Worm (Caenorhabditis elegans) whole organism, midembryonic: Measurements from ENCODE around the gene srw-143.
"Not testable (repeated sequence)": the region's sequence is repeated elsewhere in the genome, so short reads cannot be mapped to it uniquely, and the experiment has no call there.

Experiments used
- T22C8.4 ChIP-seq: fragments of 200-800 bp; sonication (Bioruptor generic); IDR thresholded peaks from 2 replicates; pipeline ENCODE4 v1.3.6; 2022; ENCODE audit warnings: missing genetic modification characterization, missing compliant biosample characterization
- cog-1 ChIP-seq: sonication (generic microtip); optimal IDR thresholded peaks from 2 replicates; lab custom pipeline; 2016; ENCODE audit warnings: missing genetic modification characterization, missing compliant biosample characterization
- flt-1 ChIP-seq: fragments of 200-800 bp; sonication (Bioruptor generic); IDR thresholded peaks from 2 replicates; pipeline ENCODE4 v1.3.6; 2022; ENCODE audit warnings: missing genetic modification characterization, missing compliant biosample characterization
- klf-2 ChIP-seq: fragments of 200-800 bp; sonication (Bioruptor generic); conservative IDR thresholded peaks from 2 replicates; pipeline ENCODE4 v1.3.6; 2022; ENCODE audit warnings: missing genetic modification reagents, missing genetic modification characterization, missing compliant biosample characterization
- med-1 ChIP-seq: sonication (generic microtip); optimal IDR thresholded peaks from 2 replicates; lab custom pipeline; 2017; ENCODE audit warnings: missing genetic modification characterization, mild to moderate bottlenecking, missing compliant biosample characterization, antibody characterized with exemption, missing genetic modification reagents; ENCODE audit not compliant: insufficient read depth
- ref-1 ChIP-seq: fragments of 200-800 bp; sonication (Bioruptor generic); conservative IDR thresholded peaks from 2 replicates; pipeline ENCODE4 v1.3.6; 2022; ENCODE audit warnings: missing genetic modification reagents, missing genetic modification characterization, missing compliant biosample characterization
- tab-1 ChIP-seq: fragments of 200-800 bp; sonication (Bioruptor generic); IDR thresholded peaks from 2 replicates; pipeline ENCODE4 v1.3.6; 2022; ENCODE audit warnings: missing genetic modification characterization, missing compliant biosample characterization
- ztf-23 ChIP-seq: fragments of 200-800 bp; sonication (Bioruptor generic); IDR thresholded peaks from 2 replicates; pipeline ENCODE4 v1.3.6; 2022; ENCODE audit warnings: missing genetic modification reagents, missing genetic modification characterization, missing compliant biosample characterization
- ztf-29 ChIP-seq: fragments of 200-800 bp; sonication (Bioruptor generic); IDR thresholded peaks from 2 replicates; pipeline ENCODE4 v1.3.6; 2022; ENCODE audit warnings: missing genetic modification reagents, missing genetic modification characterization, missing compliant biosample characterization

Gene srw-143

ce11 chrV:2962960-2963359 lies 21.7 kb upstream of the srw-143 start, which contains the start of gene srw-138:
srw-138 (minus strand) TSS chrV:2963060.
- no peak for TF ChIP-seq flt-1 (GFP tag; lab: Robert Waterston, UW)

DNA sequence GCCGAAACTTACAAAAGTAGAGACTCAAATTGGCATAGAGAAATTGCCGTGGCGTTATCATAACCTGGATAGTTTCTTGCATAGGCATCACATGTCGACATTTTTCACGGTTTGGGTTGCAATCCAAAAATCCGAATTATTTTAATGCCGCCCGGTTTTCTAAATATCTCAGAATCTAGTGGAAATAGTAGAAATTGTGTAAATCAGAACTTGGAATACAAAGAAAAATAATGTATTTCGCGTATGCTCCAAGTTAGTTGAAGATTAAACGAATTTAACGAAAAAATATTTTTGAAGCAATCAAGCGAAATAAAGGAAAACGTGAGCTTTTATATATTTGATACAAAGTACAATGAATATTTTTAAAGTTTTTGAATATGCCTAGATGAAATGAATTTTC lies 19.6 kb upstream of the srw-143 start, which contains the start of gene srw-144:
Gene srw-144 (minus strand): TSS at position 101 of the 400 bp plus-strand sequence.
- TF ChIP-seq cog-1 (tag; lab: Kevin White, UChicago) (no peak), tab-1 (GFP tag; lab: Robert Waterston, UW) (no peak), ztf-23 (GFP tag; lab: Robert Waterston, UW) (no peak), flt-1 (GFP tag; lab: Robert Waterston, UW) (no peak), ztf-29 (GFP tag; lab: Robert Waterston, UW) (no peak), klf-2 (GFP tag; lab: Robert Waterston, UW) (no peak), T22C8.4 (GFP tag; lab: Robert Waterston, UW) (no peak), med-1 (GFP tag; lab: Kevin White, UChicago) (no peak), ref-1 (no peak)

ce11 chrV:2958202-2958601 lies 16.9 kb upstream of the srw-143 start, which contains the start of gene srw-142:
srw-142 (minus strand) TSS chrV:2958302.
- TF ChIP-seq klf-2 (GFP tag; lab: Robert Waterston, UW) (no peak), flt-1 (GFP tag; lab: Robert Waterston, UW) (no peak), ref-1 (no peak), cog-1 (tag; lab: Kevin White, UChicago) (no peak), tab-1 (GFP tag; lab: Robert Waterston, UW) (no peak), med-1 (GFP tag; lab: Kevin White, UChicago) (no peak), ztf-23 (GFP tag; lab: Robert Waterston, UW) (no peak), ztf-29 (GFP tag; lab: Robert Waterston, UW) (no peak), T22C8.4 (GFP tag; lab: Robert Waterston, UW) (no peak)

DNA sequence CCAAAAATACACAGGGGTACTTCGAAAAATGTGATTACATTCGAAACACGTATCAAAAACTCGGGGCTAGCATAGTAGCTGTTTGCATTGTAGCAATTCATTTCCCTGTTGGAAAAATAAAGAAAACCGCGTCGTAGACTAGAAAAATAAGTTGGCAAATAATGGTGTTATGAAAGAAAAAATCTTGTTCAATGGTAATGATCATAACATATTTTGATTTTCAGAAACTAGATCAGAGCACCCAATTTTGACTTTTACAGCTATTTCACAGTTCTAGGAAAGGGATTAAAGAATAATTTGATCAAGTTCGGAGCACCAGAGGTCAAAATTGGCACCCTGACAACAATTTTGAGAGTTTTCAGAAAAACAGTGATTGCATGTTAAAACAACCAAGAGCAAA lies 14.0 kb upstream of the srw-143 start, which contains the start of gene srh-248:
Gene srh-248 (minus strand): TSS at position 101 of the 400 bp plus-strand sequence.
- TF ChIP-seq med-1 (GFP tag; lab: Kevin White, UChicago); tab-1 (GFP tag; lab: Robert Waterston, UW); ztf-29 (GFP tag; lab: Robert Waterston, UW): not testable (repeated sequence)

DNA sequence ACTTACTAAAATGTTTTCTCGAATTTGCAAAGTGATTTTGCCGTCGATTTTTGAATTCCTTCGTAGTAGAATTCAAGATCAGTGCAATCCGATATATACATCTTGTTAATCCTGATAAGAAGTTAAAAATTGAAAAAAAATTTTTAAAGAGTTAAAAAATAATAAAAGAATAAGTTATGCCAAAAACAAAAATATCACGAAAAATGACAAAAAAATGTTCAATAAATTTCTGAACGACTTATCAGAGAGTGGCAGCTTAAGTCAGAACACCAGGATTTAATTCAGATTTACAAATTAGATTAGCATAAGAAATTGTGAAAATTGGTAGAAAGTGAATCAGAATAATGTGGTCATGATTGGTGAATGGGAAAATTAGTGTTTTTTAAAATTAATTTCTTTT lies 10.8 kb upstream of the srw-143 start, which contains the start of gene srw-122:
Gene srw-122 (minus strand): TSS at position 101 of the 400 bp plus-strand sequence.
- TF ChIP-seq klf-2, ztf-29, ztf-23 (GFP tag; lab: Robert Waterston, UW): not testable (repeated sequence)

DNA sequence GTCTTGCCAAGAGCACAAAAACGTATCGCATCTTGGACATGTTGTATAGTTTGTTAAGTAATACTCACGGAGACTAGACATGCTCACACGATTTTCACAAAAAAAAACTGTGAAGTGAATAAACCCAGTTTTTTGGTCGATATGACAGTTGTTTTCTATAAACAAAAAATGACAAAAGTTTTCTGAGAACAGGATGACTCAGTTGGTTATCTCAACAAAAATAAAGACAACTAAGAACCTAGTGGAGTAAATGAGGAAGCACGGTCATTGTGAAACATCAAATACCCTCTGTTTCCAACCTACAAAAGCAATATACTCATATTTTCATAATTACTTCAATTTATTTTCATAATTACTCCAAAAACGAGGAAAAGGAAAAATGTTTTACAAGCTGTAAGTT lies 4.3 kb upstream of the srw-143 start, which contains the start of gene srh-87:
Gene srh-87 (minus strand): TSS at position 101 of the 400 bp plus-strand sequence.
- no peak for TF ChIP-seq cog-1 (tag; lab: Kevin White, UChicago)
- no peak for TF ChIP-seq med-1 (GFP tag; lab: Kevin White, UChicago)
- TF ChIP-seq ztf-29 (GFP tag; lab: Robert Waterston, UW), result no peak
- no peak for TF ChIP-seq flt-1 (GFP tag; lab: Robert Waterston, UW)
- no peak for TF ChIP-seq ztf-23 (GFP tag; lab: Robert Waterston, UW)

ce11 chrV:2943859-2944258 lies 2.6 kb upstream of the srw-143 start, which contains the start of gene srw-137:
srw-137 (minus strand) TSS chrV:2943959.
- TF ChIP-seq ref-1 (no peak), ztf-29 (GFP tag; lab: Robert Waterston, UW) (no peak), cog-1 (tag; lab: Kevin White, UChicago) (no peak), ztf-23 (GFP tag; lab: Robert Waterston, UW) (no peak), med-1 (GFP tag; lab: Kevin White, UChicago) (no peak), flt-1 (GFP tag; lab: Robert Waterston, UW) (no peak), klf-2 (GFP tag; lab: Robert Waterston, UW) (no peak), T22C8.4 (GFP tag; lab: Robert Waterston, UW) (no peak), tab-1 (GFP tag; lab: Robert Waterston, UW) (no peak)

- TF ChIP-seq tab-1 (GFP tag; lab: Robert Waterston, UW) (no peak), T22C8.4 (GFP tag; lab: Robert Waterston, UW) (no peak), ztf-29 (GFP tag; lab: Robert Waterston, UW) (no peak), cog-1 (tag; lab: Kevin White, UChicago) (no peak), ref-1 (no peak), ztf-23 (GFP tag; lab: Robert Waterston, UW) (no peak), flt-1 (GFP tag; lab: Robert Waterston, UW) (no peak), med-1 (GFP tag; lab: Kevin White, UChicago) (no peak), klf-2 (GFP tag; lab: Robert Waterston, UW) (no peak)
Observed at ce11 chrV:2942247-2942646, 942 bp upstream of the srw-143 start.

DNA sequence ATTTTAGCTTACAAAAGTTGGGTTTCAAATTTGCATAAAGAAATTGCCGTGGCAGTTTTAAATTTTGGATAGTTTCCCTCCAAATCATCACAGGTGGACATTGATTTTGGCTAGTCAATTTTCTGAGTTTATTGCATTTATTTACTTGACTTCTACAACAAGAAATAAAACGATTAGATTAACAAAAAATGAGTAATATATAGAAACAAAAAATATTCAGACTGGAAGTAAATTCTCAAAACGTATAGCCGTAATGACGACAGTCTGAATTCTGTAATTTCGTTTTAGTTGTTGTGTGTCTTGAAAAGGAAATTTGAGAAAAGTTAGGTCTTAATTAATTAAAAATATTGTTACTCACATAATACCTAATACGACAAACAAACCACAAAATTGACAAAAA lies 2.8 kb downstream of the srw-143 start, which contains the start of gene srw-141:
Gene srw-141 (minus strand): TSS at position 101 of the 400 bp plus-strand sequence.
- TF ChIP-seq klf-2 (GFP tag; lab: Robert Waterston, UW) (no peak), T22C8.4 (GFP tag; lab: Robert Waterston, UW) (no peak), med-1 (GFP tag; lab: Kevin White, UChicago) (no peak), cog-1 (tag; lab: Kevin White, UChicago) (no peak), ztf-29 (GFP tag; lab: Robert Waterston, UW) (no peak), ref-1 (no peak), tab-1 (GFP tag; lab: Robert Waterston, UW) (no peak), ztf-23 (GFP tag; lab: Robert Waterston, UW) (no peak), flt-1 (GFP tag; lab: Robert Waterston, UW) (no peak)
